Fruit fly (Drosophila melanogaster) whole organism, embryonic: ENCODE data around the gene CheB38c.

Experiments
- ATbp ChIP-seq: fragments of 200-800 bp; sonication (Bioruptor generic); optimal IDR thresholded peaks from 2 replicates; lab custom pipeline; 2017; ENCODE audit warnings: missing biosample characterization, mild to moderate bottlenecking, missing genetic modification characterization, missing genetic modification reagents
- Adf1 ChIP-seq: fragments of 200-800 bp; sonication (Bioruptor generic); IDR thresholded peaks from 2 replicates; pipeline ENCODE4 v1.3.6; 2022; ENCODE audit warnings: missing biosample characterization, missing genetic modification characterization
- CG11504 ChIP-seq: fragments of 200-800 bp; sonication (Bioruptor generic); optimal IDR thresholded peaks from 3 replicates; lab custom pipeline; 2019; ENCODE audit warnings: missing biosample characterization, mild to moderate bottlenecking, missing genetic modification characterization, moderate library complexity
- CG11696 ChIP-seq: fragments of 200-800 bp; sonication (Bioruptor generic); IDR thresholded peaks from 2 replicates; pipeline ENCODE4 v1.3.6; 2022; ENCODE audit warnings: missing biosample characterization, missing genetic modification characterization
- CG13287 ChIP-seq: fragments of 200-800 bp; sonication (Bioruptor generic); IDR thresholded peaks from 2 replicates; pipeline ENCODE4 v1.3.6; 2022; ENCODE audit warnings: missing biosample characterization, missing genetic modification characterization; ENCODE audit not compliant: partially characterized antibody
- CG15514 ChIP-seq: fragments of 200-800 bp; sonication (Bioruptor generic); optimal IDR thresholded peaks from 3 replicates; lab custom pipeline; 2017; ENCODE audit warnings: missing biosample characterization, missing genetic modification characterization, mild to moderate bottlenecking, moderate library complexity, missing genetic modification reagents
- CG15601 ChIP-seq: fragments of 200-800 bp; sonication (Bioruptor generic); optimal IDR thresholded peaks from 3 replicates; lab custom pipeline; 2019; ENCODE audit warnings: missing biosample characterization, mild to moderate bottlenecking, missing genetic modification characterization, moderate library complexity
- CG1603 ChIP-seq: fragments of 200-800 bp; sonication (Bioruptor generic); optimal IDR thresholded peaks from 2 replicates; lab custom pipeline; 2019; ENCODE audit warnings: missing biosample characterization, mild to moderate bottlenecking, missing genetic modification characterization, moderate library complexity
- CG17359 ChIP-seq: fragments of 200-800 bp; sonication (Bioruptor generic); optimal IDR thresholded peaks from 3 replicates; lab custom pipeline; 2018; ENCODE audit warnings: missing biosample characterization, mild to moderate bottlenecking, missing genetic modification characterization, moderate library complexity
- CG17361 ChIP-seq: fragments of 200-800 bp; sonication (Bioruptor generic); IDR thresholded peaks from 3 replicates; pipeline ENCODE4 v1.3.6; 2022; ENCODE audit warnings: missing biosample characterization, missing genetic modification characterization
- CG2199 ChIP-seq: fragments of 200-800 bp; sonication (Bioruptor generic); IDR thresholded peaks from 3 replicates; pipeline ENCODE4 v1.3.6; 2022; ENCODE audit warnings: missing biosample characterization, missing genetic modification characterization
- CG3281 ChIP-seq: fragments of 200-800 bp; sonication (Bioruptor generic); optimal IDR thresholded peaks from 3 replicates; lab custom pipeline; 2017; ENCODE audit warnings: missing biosample characterization, mild to moderate bottlenecking, missing genetic modification characterization
- CG3407 ChIP-seq: fragments of 200-800 bp; sonication (Bioruptor generic); optimal IDR thresholded peaks from 2 replicates; lab custom pipeline; 2018; ENCODE audit warnings: missing biosample characterization, mild to moderate bottlenecking, missing genetic modification characterization
- CG4707 ChIP-seq: fragments of 200-800 bp; sonication (Bioruptor generic); optimal IDR thresholded peaks from 2 replicates; lab custom pipeline; 2018; ENCODE audit warnings: missing biosample characterization, mild to moderate bottlenecking, missing genetic modification characterization, moderate library complexity
- CG6683 ChIP-seq: fragments of 200-800 bp; sonication (Bioruptor generic); optimal IDR thresholded peaks from 2 replicates; lab custom pipeline; 2017; ENCODE audit warnings: missing biosample characterization, mild to moderate bottlenecking, missing genetic modification characterization, missing genetic modification reagents
- CG9932 ChIP-seq: fragments of 200-800 bp; sonication (Bioruptor generic); IDR thresholded peaks from 2 replicates; pipeline ENCODE4 v1.3.6; 2022; ENCODE audit warnings: missing biosample characterization, missing genetic modification characterization
- CTCF ChIP-seq: fragments of 200-800 bp; sonication (Bioruptor generic); optimal IDR thresholded peaks from 2 replicates; lab custom pipeline; 2017; ENCODE audit warnings: missing biosample characterization, mild to moderate bottlenecking, missing genetic modification characterization, moderate library complexity
- CkIIα-i1 ChIP-seq: fragments of 200-800 bp; sonication (Bioruptor generic); IDR thresholded peaks from 2 replicates; pipeline ENCODE4 v1.3.6; 2022; ENCODE audit warnings: missing biosample characterization, missing genetic modification characterization
- Deaf1 ChIP-seq: fragments of 200-800 bp; optimal IDR thresholded peaks from 3 replicates; lab custom pipeline; 2019; ENCODE audit warnings: missing biosample characterization, mild to moderate bottlenecking, missing genetic modification characterization, moderate library complexity
- Dp ChIP-seq: fragments of 200-800 bp; sonication (Bioruptor generic); optimal IDR thresholded peaks from 2 replicates; lab custom pipeline; 2018; ENCODE audit warnings: missing biosample characterization, mild to moderate bottlenecking, missing genetic modification characterization, moderate library complexity
- E2f2 ChIP-seq: fragments of 200-800 bp; sonication (Bioruptor generic); IDR thresholded peaks from 2 replicates; pipeline ENCODE4 v1.3.6; 2022; ENCODE audit warnings: missing biosample characterization, missing genetic modification characterization
- Ets65A ChIP-seq: fragments of 200-800 bp; sonication (Bioruptor generic); peaks from one replicate; lab custom pipeline; 2016; ENCODE audit warnings: missing biosample characterization, missing genetic modification characterization
- HmgZ ChIP-seq: fragments of 200-800 bp; sonication (Bioruptor generic); optimal IDR thresholded peaks from 2 replicates; lab custom pipeline; 2018; ENCODE audit warnings: missing biosample characterization, mild to moderate bottlenecking, missing genetic modification characterization
- Med ChIP-seq: fragments of 200-800 bp; sonication (Bioruptor generic); peaks from one replicate; lab custom pipeline; 2016; ENCODE audit warnings: missing biosample characterization, missing genetic modification characterization, mild to moderate bottlenecking, inconsistent platforms, moderate library complexity
- NfI ChIP-seq: fragments of 200-800 bp; sonication (Bioruptor generic); optimal IDR thresholded peaks from 3 replicates; lab custom pipeline; 2018; ENCODE audit warnings: missing biosample characterization, mild to moderate bottlenecking, missing genetic modification characterization, moderate library complexity
- Ptx1 ChIP-seq: fragments of 200-800 bp; sonication (Bioruptor generic); IDR thresholded peaks from 2 replicates; pipeline ENCODE4 v1.3.6; 2022; ENCODE audit warnings: missing biosample characterization, missing genetic modification characterization
- Sox102F ChIP-seq: fragments of 200-800 bp; sonication (Bioruptor generic); optimal IDR thresholded peaks from 2 replicates; lab custom pipeline; 2018; ENCODE audit warnings: missing biosample characterization, mild to moderate bottlenecking, missing genetic modification characterization, moderate library complexity
- bab2 ChIP-seq: fragments of 200-800 bp; sonication (Bioruptor generic); optimal IDR thresholded peaks from 2 replicates; lab custom pipeline; 2016; ENCODE audit warnings: missing biosample characterization, missing genetic modification characterization
- bsh ChIP-seq, 2 experiments: fragments of 200-800 bp; sonication (Bioruptor generic); optimal IDR thresholded peaks; 2 replicates each; lab custom pipeline; 2017 to 2018; ENCODE audit warnings: mild to moderate bottlenecking in 2 of 2, missing biosample characterization in 2 of 2, missing genetic modification characterization in 2 of 2, moderate library complexity in 1 of 2
- cg ChIP-seq: fragments of 200-800 bp; sonication (Bioruptor generic); optimal IDR thresholded peaks from 3 replicates; lab custom pipeline; 2019; ENCODE audit warnings: missing biosample characterization, mild to moderate bottlenecking, missing genetic modification characterization, moderate library complexity
- danr ChIP-seq: fragments of 200-800 bp; sonication (Bioruptor generic); IDR thresholded peaks from 2 replicates; pipeline ENCODE4 v1.3.6; 2022; ENCODE audit warnings: missing biosample characterization, missing genetic modification characterization
- ems ChIP-seq: fragments of 200-800 bp; sonication (Bioruptor generic); optimal IDR thresholded peaks from 3 replicates; lab custom pipeline; 2016; ENCODE audit warnings: missing biosample characterization, missing genetic modification characterization
- gcm ChIP-seq: fragments of 200-800 bp; sonication (Bioruptor generic); optimal IDR thresholded peaks from 2 replicates; lab custom pipeline; 2019; ENCODE audit warnings: missing biosample characterization, mild to moderate bottlenecking, missing genetic modification characterization, moderate library complexity
- hbn ChIP-seq: fragments of 200-800 bp; sonication (Bioruptor generic); IDR thresholded peaks from 2 replicates; pipeline ENCODE4 v1.3.6; 2022; ENCODE audit warnings: missing biosample characterization, missing genetic modification characterization; ENCODE audit not compliant: partially characterized antibody
- lov ChIP-seq, 2 experiments: fragments of 200-800 bp in 1 of 2; fragments of >200 bp in 1 of 2; sonication (Bioruptor generic) in 1 of 2; IDR thresholded peaks in 1 of 2; optimal IDR thresholded peaks in 1 of 2; 2 replicates in 1 of 2; 3 replicates in 1 of 2; pipeline versions ENCODE4 v1.3.6 to Lab custom; 2017 to 2022; ENCODE audit warnings: missing biosample characterization in 1 of 2, missing genetic modification characterization in 1 of 2
- odd ChIP-seq: fragments of 200-800 bp; sonication (Bioruptor generic); optimal IDR thresholded peaks from 2 replicates; lab custom pipeline; 2017; ENCODE audit warnings: missing biosample characterization, mild to moderate bottlenecking, missing genetic modification characterization
- pita ChIP-seq: fragments of 200-800 bp; sonication (Bioruptor generic); optimal IDR thresholded peaks from 2 replicates; lab custom pipeline; 2017; ENCODE audit warnings: missing biosample characterization, mild to moderate bottlenecking, missing genetic modification characterization
- ranshi ChIP-seq: fragments of 200-800 bp; sonication (Bioruptor generic); IDR thresholded peaks from 2 replicates; pipeline ENCODE4 v1.3.6; 2022; ENCODE audit warnings: missing biosample characterization, missing genetic modification characterization
- stwl ChIP-seq: fragments of 200-800 bp; sonication (Bioruptor generic); optimal IDR thresholded peaks from 3 replicates; lab custom pipeline; 2018; ENCODE audit warnings: missing biosample characterization, mild to moderate bottlenecking, missing genetic modification characterization, moderate library complexity
- wek ChIP-seq: fragments of 200-800 bp; sonication (Bioruptor generic); optimal IDR thresholded peaks from 3 replicates; lab custom pipeline; 2018; ENCODE audit warnings: missing biosample characterization, mild to moderate bottlenecking, missing genetic modification characterization, moderate library complexity

The CheB38c gene

dm6 chr2L:20852092-20852628 lies 31.5 kb upstream of the CheB38c start, which contains the start of gene twit:
Gene twit, plus strand, starts transcription at chr2L:20852578.
- peak; percentile 41 for TF ChIP-seq CG3407 (GFP tag; lab: Kevin White, UChicago)
- TF ChIP-seq CG11504 (tag; lab: Kevin White, UChicago), result peak; percentile 41
- TF ChIP-seq CG3281 (GFP tag; lab: Kevin White, UChicago), result no peak
- peak; percentile 44 for TF ChIP-seq Med
- peak in 1 of 2 experiments; percentile 33 for TF ChIP-seq bsh (GFP tag; optimal IDR thresholded peaks at IDR 0.05; lab: Kevin White, UChicago)
- TF ChIP-seq CG17359 (tag; lab: Kevin White, UChicago), result peak; percentile 14
- TF ChIP-seq CkIIα-i1 (GFP tag; lab: Robert Waterston, UW), result no peak
- TF ChIP-seq CG9932 (GFP tag; lab: Robert Waterston, UW), result peak; percentile 29; the same call in 1 of the 2 replicates
- peak; percentile 77 for TF ChIP-seq ATbp (GFP tag; lab: Kevin White, UChicago)
- peak; percentile 52 for TF ChIP-seq Ets65A
- no peak for TF ChIP-seq lov (optimal IDR thresholded peaks at IDR 0.05; lab: Kevin White, UChicago)
- no peak for TF ChIP-seq lov (GFP tag; IDR thresholded peaks at IDR 0.05; lab: Robert Waterston, UW)
- no peak for TF ChIP-seq odd (GFP tag; lab: Kevin White, UChicago)
- TF ChIP-seq Deaf1 (tag; lab: Kevin White, UChicago), result peak; percentile 56
- no peak for TF ChIP-seq danr
- TF ChIP-seq Adf1 (GFP tag; lab: Robert Waterston, UW), result peak; percentile 28; the same call in 1 of the 2 replicates
- TF ChIP-seq gcm (GFP tag; lab: Kevin White, UChicago), result peak; percentile 12
- no peak for TF ChIP-seq CG17361 (GFP tag; lab: Robert Waterston, UW)
- TF ChIP-seq Ptx1 (GFP tag; lab: Robert Waterston, UW), result 0 out of 2 replicates have a peak, but pooled peaks have one; percentile 8
- peak; percentile 1 for TF ChIP-seq wek (GFP tag; lab: Kevin White, UChicago)
- no peak for TF ChIP-seq CG11696
- peak; percentile 17 for TF ChIP-seq CG4707
- TF ChIP-seq Sox102F, result peak; percentile 20

dm6 chr2L:20851592-20851991 lies 30.9 kb upstream of the CheB38c start:
- TF ChIP-seq ranshi (peak; percentile 82), bab2 (no peak), Med (peak; percentile 39), HmgZ (tag; lab: Kevin White, UChicago) (peak; percentile 33), CTCF (GFP tag; lab: Kevin White, UChicago) (peak; percentile 79), E2f2 (GFP tag; lab: Robert Waterston, UW) (peak; percentile 52), CG15601 (tag; lab: Kevin White, UChicago) (peak; percentile 74), pita (GFP tag; lab: Kevin White, UChicago) (peak; percentile 44), CG1603 (peak; percentile 2), CG6683 (GFP tag; lab: Kevin White, UChicago) (no peak), stwl (tag; lab: Kevin White, UChicago) (peak; percentile 56), hbn (no peak), ems (GFP tag; lab: Kevin White, UChicago) (no peak), CG11504 (tag; lab: Kevin White, UChicago) (peak; percentile 83), CG2199 (GFP tag; lab: Robert Waterston, UW) (peak; percentile 82; the same call in 1 of the 3 replicates), cg (GFP tag; lab: Kevin White, UChicago) (peak; percentile 36), Dp (GFP tag; lab: Kevin White, UChicago) (peak; percentile 45), CG15514 (GFP tag; lab: Kevin White, UChicago) (peak; percentile 10), NfI (GFP tag; lab: Kevin White, UChicago) (no peak), CG13287 (peak; percentile 8; the same call in 1 of the 2 replicates)
- TF ChIP-seq, all 482 proteins: peak for 15
